Fruit fly (Drosophila melanogaster) whole organism, embryonic: Measurements from ENCODE around the gene her.

ENCODE experiments used
- Abd-B ChIP-seq: fragments of 200-800 bp; sonication (Bioruptor generic); optimal IDR thresholded peaks from 2 replicates; lab custom pipeline; 2018; ENCODE audit warnings: missing biosample characterization, mild to moderate bottlenecking, missing genetic modification characterization, moderate library complexity
- Atf-2 ChIP-seq: fragments of 200-800 bp; sonication (Bioruptor generic); optimal IDR thresholded peaks from 2 replicates; lab custom pipeline; 2016; ENCODE audit warnings: missing biosample characterization, missing genetic modification characterization
- Atf6 ChIP-seq: fragments of 200-800 bp; sonication (Bioruptor generic); IDR thresholded peaks from 2 replicates; pipeline ENCODE4 v1.3.6; 2022; ENCODE audit warnings: missing biosample characterization, missing genetic modification characterization
- B-H1 ChIP-seq: fragments of 200-800 bp; sonication (Bioruptor generic); IDR thresholded peaks from 3 replicates; pipeline ENCODE4 v1.3.6; 2022; ENCODE audit warnings: missing biosample characterization, missing genetic modification characterization
- CG10654 ChIP-seq: fragments of 200-800 bp; sonication (Bioruptor generic); optimal IDR thresholded peaks from 2 replicates; lab custom pipeline; 2016; ENCODE audit warnings: missing biosample characterization, missing genetic modification characterization
- CG11093 ChIP-seq: fragments of 200-800 bp; sonication (Bioruptor generic); IDR thresholded peaks from 3 replicates; pipeline ENCODE4 v1.3.6; 2022; ENCODE audit warnings: missing biosample characterization, missing genetic modification characterization
- CG12299 ChIP-seq: fragments of 200-800 bp; sonication (Bioruptor generic); optimal IDR thresholded peaks from 2 replicates; lab custom pipeline; 2018; ENCODE audit warnings: missing biosample characterization, mild to moderate bottlenecking, missing genetic modification characterization
- CG12391 ChIP-seq: fragments of 200-800 bp; sonication (Bioruptor generic); optimal IDR thresholded peaks from 3 replicates; lab custom pipeline; 2018; ENCODE audit warnings: missing biosample characterization, mild to moderate bottlenecking, missing genetic modification characterization, moderate library complexity
- CG15269 ChIP-seq: fragments of 200-800 bp; sonication (Bioruptor generic); optimal IDR thresholded peaks from 2 replicates; lab custom pipeline; 2018; ENCODE audit warnings: missing biosample characterization, mild to moderate bottlenecking, missing genetic modification characterization, moderate library complexity
- CG15479 ChIP-seq: fragments of 200-800 bp; sonication (Bioruptor generic); optimal IDR thresholded peaks from 3 replicates; lab custom pipeline; 2019; ENCODE audit warnings: missing biosample characterization, mild to moderate bottlenecking, missing genetic modification characterization, moderate library complexity
- CG18619 ChIP-seq: fragments of 200-800 bp; sonication (Bioruptor generic); optimal IDR thresholded peaks from 3 replicates; lab custom pipeline; 2017; ENCODE audit warnings: missing biosample characterization, mild to moderate bottlenecking, missing genetic modification characterization
- CG30020 ChIP-seq: fragments of 200-800 bp; optimal IDR thresholded peaks from 2 replicates; lab custom pipeline; 2019; ENCODE audit warnings: missing biosample characterization, mild to moderate bottlenecking, missing genetic modification characterization, moderate library complexity
- CG30403 ChIP-seq: fragments of 200-800 bp; sonication (Bioruptor generic); optimal IDR thresholded peaks from 3 replicates; lab custom pipeline; 2016; ENCODE audit warnings: missing biosample characterization, missing genetic modification characterization
- CG34224 ChIP-seq: fragments of 200-800 bp; sonication (Bioruptor generic); IDR thresholded peaks from 3 replicates; pipeline ENCODE4 v1.3.6; 2022; ENCODE audit warnings: missing biosample characterization, missing genetic modification characterization; ENCODE audit not compliant: partially characterized antibody
- CG3838 ChIP-seq: fragments of 200-800 bp; sonication (Bioruptor generic); optimal IDR thresholded peaks from 3 replicates; lab custom pipeline; 2016; ENCODE audit warnings: missing biosample characterization, missing genetic modification characterization
- CG4820 ChIP-seq: fragments of 200-800 bp; sonication (Bioruptor generic); optimal IDR thresholded peaks from 3 replicates; lab custom pipeline; 2016; ENCODE audit warnings: missing biosample characterization, missing genetic modification characterization
- CG6813 ChIP-seq: fragments of 200-800 bp; sonication (Bioruptor generic); optimal IDR thresholded peaks from 2 replicates; lab custom pipeline; 2017; ENCODE audit warnings: missing biosample characterization, missing genetic modification characterization, mild to moderate bottlenecking, moderate library complexity, missing genetic modification reagents
- CG7928 ChIP-seq: fragments of 200-800 bp; sonication (Bioruptor generic); optimal IDR thresholded peaks from 2 replicates; lab custom pipeline; 2017; ENCODE audit warnings: missing biosample characterization, mild to moderate bottlenecking, missing genetic modification characterization
- CG7963 ChIP-seq: fragments of 200-800 bp; sonication (Bioruptor generic); IDR thresholded peaks from 3 replicates; pipeline ENCODE4 v1.3.6; 2022; ENCODE audit warnings: missing biosample characterization, missing genetic modification characterization; ENCODE audit not compliant: partially characterized antibody
- CG8290 ChIP-seq, 3 experiments: fragments of 200-800 bp; sonication (Bioruptor generic); optimal IDR thresholded peaks; 2 replicates each; lab custom pipeline; 2016 to 2019; ENCODE audit warnings: missing biosample characterization in 3 of 3, missing genetic modification characterization in 3 of 3, mild to moderate bottlenecking in 2 of 3, moderate library complexity in 1 of 3
- Dbx ChIP-seq: fragments of 200-800 bp; sonication (Bioruptor generic); IDR thresholded peaks from 3 replicates; pipeline ENCODE4 v1.3.6; 2022; ENCODE audit warnings: missing biosample characterization, missing genetic modification characterization
- Dll ChIP-seq: fragments of 200-800 bp; sonication (Bioruptor generic); IDR thresholded peaks from 4 replicates; pipeline ENCODE4 v1.3.6; 2022; ENCODE audit warnings: missing biosample characterization, missing genetic modification characterization; ENCODE audit not compliant: partially characterized antibody
- Doc3 ChIP-seq: fragments of 200-800 bp; sonication (Bioruptor generic); IDR thresholded peaks from 3 replicates; pipeline ENCODE4 v1.3.6; 2022; ENCODE audit warnings: missing biosample characterization, missing genetic modification characterization; ENCODE audit not compliant: partially characterized antibody
- E2f2 ChIP-seq: fragments of 200-800 bp; sonication (Bioruptor generic); IDR thresholded peaks from 2 replicates; pipeline ENCODE4 v1.3.6; 2022; ENCODE audit warnings: missing biosample characterization, missing genetic modification characterization
- Ets97D ChIP-seq: fragments of 200-800 bp; sonication (Bioruptor generic); optimal IDR thresholded peaks from 3 replicates; lab custom pipeline; 2016; ENCODE audit warnings: missing biosample characterization, missing genetic modification characterization
- HLH4C ChIP-seq: fragments of 200-800 bp; sonication (Bioruptor generic); IDR thresholded peaks from 3 replicates; pipeline ENCODE4 v1.3.6; 2022; ENCODE audit warnings: missing biosample characterization, missing genetic modification characterization; ENCODE audit not compliant: partially characterized antibody
- HmgD ChIP-seq: fragments of 200-800 bp; sonication (Bioruptor generic); optimal IDR thresholded peaks from 3 replicates; lab custom pipeline; 2016; ENCODE audit warnings: missing biosample characterization, missing genetic modification characterization
- Opbp ChIP-seq: fragments of 200-800 bp; sonication (Bioruptor generic); IDR thresholded peaks from 3 replicates; pipeline ENCODE4 v1.3.6; 2022; ENCODE audit warnings: missing biosample characterization, missing genetic modification characterization; ENCODE audit not compliant: partially characterized antibody
- Ravus ChIP-seq: fragments of 200-800 bp; sonication (Bioruptor generic); IDR thresholded peaks from 2 replicates; pipeline ENCODE4 v1.3.6; 2022; ENCODE audit warnings: missing biosample characterization, missing genetic modification characterization
- Sox100B ChIP-seq: fragments of 200-800 bp; sonication (Bioruptor generic); optimal IDR thresholded peaks from 3 replicates; lab custom pipeline; 2018; ENCODE audit warnings: missing biosample characterization, mild to moderate bottlenecking, missing genetic modification characterization
- Sry-δ ChIP-seq: fragments of 200-800 bp; sonication (Bioruptor generic); optimal IDR thresholded peaks from 2 replicates; lab custom pipeline; 2016; ENCODE audit warnings: missing biosample characterization, missing genetic modification characterization
- caup ChIP-seq: fragments of 200-800 bp; sonication (Bioruptor generic); optimal IDR thresholded peaks from 3 replicates; lab custom pipeline; 2017; ENCODE audit warnings: missing biosample characterization, mild to moderate bottlenecking, missing genetic modification characterization, moderate library complexity; ENCODE audit not compliant: severe bottlenecking
- chif ChIP-seq, 2 experiments: fragments of 200-800 bp; sonication (Bioruptor generic); optimal IDR thresholded peaks; 3 replicates each; lab custom pipeline; 2016; ENCODE audit warnings: missing biosample characterization in 2 of 2, missing genetic modification characterization in 2 of 2
- chn ChIP-seq: fragments of 200-800 bp; sonication (Bioruptor generic); optimal IDR thresholded peaks from 2 replicates; lab custom pipeline; 2016; ENCODE audit warnings: missing biosample characterization, missing genetic modification characterization
- danr ChIP-seq: fragments of 200-800 bp; sonication (Bioruptor generic); IDR thresholded peaks from 2 replicates; pipeline ENCODE4 v1.3.6; 2022; ENCODE audit warnings: missing biosample characterization, missing genetic modification characterization
- dysf ChIP-seq: fragments of 200-800 bp; sonication (Bioruptor generic); IDR thresholded peaks from 3 replicates; pipeline ENCODE4 v1.3.6; 2022; ENCODE audit warnings: missing biosample characterization, missing genetic modification characterization
- gro ChIP-seq: fragments of 200-800 bp; sonication (Bioruptor generic); optimal IDR thresholded peaks from 2 replicates; lab custom pipeline; 2016; ENCODE audit warnings: missing biosample characterization, missing genetic modification characterization
- gsb ChIP-seq: fragments of 200-800 bp; sonication (Bioruptor generic); IDR thresholded peaks from 2 replicates; pipeline ENCODE4 v1.3.6; 2022; ENCODE audit warnings: missing biosample characterization, missing genetic modification characterization
- klu ChIP-seq: fragments of 200-800 bp; sonication (Bioruptor generic); IDR thresholded peaks from 2 replicates; pipeline ENCODE4 v1.3.6; 2022; ENCODE audit warnings: missing biosample characterization, missing genetic modification characterization
- lbe ChIP-seq: fragments of 200-800 bp; sonication (Bioruptor generic); optimal IDR thresholded peaks from 2 replicates; lab custom pipeline; 2016; ENCODE audit warnings: missing biosample characterization, mild to moderate bottlenecking, missing genetic modification characterization
- mld ChIP-seq: fragments of 200-800 bp; sonication (Bioruptor generic); IDR thresholded peaks from 3 replicates; pipeline ENCODE4 v1.3.6; 2022; ENCODE audit warnings: missing biosample characterization, missing genetic modification characterization; ENCODE audit not compliant: partially characterized antibody
- nerfin-1 ChIP-seq: fragments of 200-800 bp; sonication (Bioruptor generic); optimal IDR thresholded peaks from 3 replicates; lab custom pipeline; 2019; ENCODE audit warnings: missing biosample characterization, mild to moderate bottlenecking, missing genetic modification characterization, moderate library complexity
- nerfin-2 ChIP-seq: fragments of 200-800 bp; sonication (Bioruptor generic); IDR thresholded peaks from 2 replicates; pipeline ENCODE4 v1.3.6; 2022; ENCODE audit warnings: missing biosample characterization, missing genetic modification characterization; ENCODE audit not compliant: partially characterized antibody
- repo ChIP-seq: fragments of 200-800 bp; sonication (Bioruptor generic); optimal IDR thresholded peaks from 2 replicates; lab custom pipeline; 2016; ENCODE audit warnings: missing biosample characterization, missing genetic modification characterization
- row ChIP-seq: fragments of 200-800 bp; sonication (Bioruptor generic); IDR thresholded peaks from 3 replicates; pipeline ENCODE4 v1.3.6; 2022; ENCODE audit warnings: missing biosample characterization, missing genetic modification characterization
- trem ChIP-seq: fragments of 200-800 bp; optimal IDR thresholded peaks from 3 replicates; lab custom pipeline; 2019; ENCODE audit warnings: missing biosample characterization, mild to moderate bottlenecking, missing genetic modification characterization, moderate library complexity
- trh ChIP-seq: fragments of 200-800 bp; sonication (Bioruptor generic); optimal IDR thresholded peaks from 2 replicates; lab custom pipeline; 2016; ENCODE audit warnings: missing biosample characterization, missing genetic modification characterization
- unpg ChIP-seq: fragments of 200-800 bp; sonication (Bioruptor generic); optimal IDR thresholded peaks from 3 replicates; lab custom pipeline; 2018; ENCODE audit warnings: missing biosample characterization, mild to moderate bottlenecking, missing genetic modification characterization, moderate library complexity

her gene

DNA sequence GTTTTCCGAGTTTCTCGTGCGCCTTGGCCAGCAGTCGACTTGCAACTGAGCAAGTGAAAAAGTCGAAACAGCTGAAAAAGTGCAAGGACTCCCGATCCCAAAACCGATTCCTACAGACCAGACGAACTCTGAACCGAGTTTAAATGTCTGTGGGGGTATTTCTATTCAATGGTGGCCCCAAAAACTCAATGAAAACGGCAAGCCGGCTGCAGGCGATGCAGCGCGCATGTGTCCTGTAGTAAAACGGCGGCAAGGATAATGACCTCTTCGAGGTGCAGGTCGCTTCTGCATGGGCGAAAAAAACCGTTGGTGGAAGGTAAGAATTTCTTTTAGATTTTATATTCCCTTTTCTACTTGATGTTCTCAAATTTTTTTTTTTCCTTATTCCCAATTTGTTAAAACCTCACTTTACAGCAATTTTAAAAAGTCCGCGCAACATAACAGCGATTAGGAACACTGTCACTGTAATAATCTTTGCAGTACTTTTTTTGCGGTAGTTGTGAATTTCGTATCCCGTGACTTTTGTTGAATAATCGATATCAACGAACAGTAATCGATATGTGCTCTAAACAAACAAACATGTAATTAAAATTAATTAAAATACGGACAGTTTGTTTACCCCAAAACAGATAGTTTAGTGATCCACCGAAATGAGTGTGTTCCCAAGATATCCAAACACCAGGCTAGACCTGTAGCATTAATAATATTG, at the start of gene her, which contains the start of gene Trpgamma (continued):
- TF ChIP-seq CG18619 (GFP tag; lab: Kevin White, UChicago) (no peak), Opbp (GFP tag; lab: Robert Waterston, UW) (peak; percentile 90), chif (GFP tag; optimal IDR thresholded peaks at IDR 0.05; lab: Kevin White, UChicago) (no peak), nerfin-2 (peak; percentile 72; the same call in 1 of the 2 replicates), CG4820 (no peak), CG34224 (GFP tag; lab: Robert Waterston, UW) (peak; percentile 92), gsb (GFP tag; lab: Robert Waterston, UW) (no peak), E2f2 (GFP tag; lab: Robert Waterston, UW) (peak; percentile 92), HLH4C (GFP tag; lab: Robert Waterston, UW) (peak; percentile 87), Atf-2 (no peak), Ravus (GFP tag; lab: Robert Waterston, UW) (no peak), CG10654 (GFP tag; lab: Kevin White, UChicago) (no peak), CG3838 (peak; percentile 7), caup (GFP tag; lab: Kevin White, UChicago) (peak; percentile 18), CG6813 (GFP tag; lab: Kevin White, UChicago) (no peak), Abd-B (GFP tag; lab: Kevin White, UChicago) (peak; percentile 46), chn (GFP tag; lab: Kevin White, UChicago) (no peak), trh (no peak), unpg (peak; percentile 21), klu (no peak), lbe (GFP tag; lab: Kevin White, UChicago) (peak; percentile 84), row (GFP tag; lab: Robert Waterston, UW) (peak; percentile 38; the same call in 1 of the 3 replicates), CG30403 (peak; percentile 0), CG30020 (peak; percentile 41), CG12299 (no peak), Doc3 (GFP tag; lab: Robert Waterston, UW) (peak; percentile 87), CG7963 (GFP tag; lab: Robert Waterston, UW) (peak; percentile 61; the same call in 2 of the 3 replicates), CG8290 (GFP tag; optimal IDR thresholded peaks at IDR 0.05; lab: Kevin White, UChicago) (peak; percentile 22), CG8290 (tag; optimal IDR thresholded peaks at IDR 0.05; lab: Kevin White, UChicago) (peak in 1 of 2 experiments; percentile 65), Ets97D (GFP tag; lab: Kevin White, UChicago) (peak; percentile 77), gro (GFP tag; lab: Kevin White, UChicago) (peak; percentile 53), trem (peak; percentile 52), mld (GFP tag; lab: Robert Waterston, UW) (peak; percentile 70; the same call in 2 of the 3 replicates), CG11093 (no peak), Dbx (no peak), CG15269 (tag; lab: Kevin White, UChicago) (no peak), CG7928 (peak; percentile 46), Sry-δ (GFP tag; lab: Kevin White, UChicago) (peak; percentile 81), HmgD (peak; percentile 33), dysf (GFP tag; lab: Robert Waterston, UW) (no peak), repo (GFP tag; lab: Kevin White, UChicago) (no peak), nerfin-1 (peak; percentile 29), Dll (GFP tag; lab: Robert Waterston, UW) (peak; percentile 95), Sox100B (GFP tag; lab: Kevin White, UChicago) (no peak), B-H1 (GFP tag; lab: Robert Waterston, UW) (no peak), CG12391 (tag; lab: Kevin White, UChicago) (no peak), danr (no peak), Atf6 (no peak), CG15479 (no peak)
